Fruit fly (Drosophila melanogaster) whole organism, embryonic: ENCODE results near the gene CG42541.

ENCODE experiments used
- Bgb ChIP-seq: fragments of 200-800 bp; sonication (Bioruptor generic); IDR thresholded peaks from 2 replicates; pipeline ENCODE4 v1.3.6; 2022; ENCODE audit warnings: missing biosample characterization, missing genetic modification characterization; ENCODE audit not compliant: partially characterized antibody
- CG1024 ChIP-seq: fragments of 200-800 bp; sonication (Bioruptor generic); IDR thresholded peaks from 2 replicates; pipeline ENCODE4 v1.3.6; 2022; ENCODE audit warnings: missing biosample characterization, missing genetic modification characterization
- CG11398 ChIP-seq: fragments of 200-800 bp; sonication (Bioruptor generic); optimal IDR thresholded peaks from 2 replicates; lab custom pipeline; 2016; ENCODE audit warnings: missing biosample characterization, missing genetic modification characterization
- CG11695 ChIP-seq: fragments of 200-800 bp; sonication (Bioruptor generic); IDR thresholded peaks from 3 replicates; pipeline ENCODE4 v1.3.6; 2022; ENCODE audit warnings: missing biosample characterization, missing genetic modification characterization
- CG13894 ChIP-seq: fragments of 200-800 bp; sonication (Bioruptor generic); optimal IDR thresholded peaks from 3 replicates; lab custom pipeline; 2018; ENCODE audit warnings: missing biosample characterization, mild to moderate bottlenecking, missing genetic modification characterization, moderate library complexity
- CG17186 ChIP-seq: fragments of 200-800 bp; sonication (Bioruptor generic); optimal IDR thresholded peaks from 3 replicates; lab custom pipeline; 2017; ENCODE audit warnings: missing biosample characterization, missing genetic modification reagents, missing genetic modification characterization
- CG17568 ChIP-seq: fragments of 200-800 bp; sonication (Bioruptor generic); optimal IDR thresholded peaks from 2 replicates; lab custom pipeline; 2018; ENCODE audit warnings: missing biosample characterization, mild to moderate bottlenecking, missing genetic modification characterization, moderate library complexity
- CG18764 ChIP-seq: fragments of 200-800 bp; sonication (Bioruptor generic); optimal IDR thresholded peaks from 3 replicates; lab custom pipeline; 2016; ENCODE audit warnings: missing biosample characterization, missing genetic modification characterization
- CG32772 ChIP-seq: fragments of 200-800 bp; sonication (Bioruptor generic); IDR thresholded peaks from 2 replicates; pipeline ENCODE4 v1.3.6; 2022; ENCODE audit warnings: missing biosample characterization, missing genetic modification characterization
- CG4282 ChIP-seq: fragments of 200-800 bp; sonication (Bioruptor generic); optimal IDR thresholded peaks from 2 replicates; lab custom pipeline; 2016; ENCODE audit warnings: missing biosample characterization, missing genetic modification characterization
- CG4328 ChIP-seq: fragments of 200-800 bp; sonication (Bioruptor generic); optimal IDR thresholded peaks from 3 replicates; lab custom pipeline; 2017; ENCODE audit warnings: missing biosample characterization, missing genetic modification reagents, missing genetic modification characterization
- CG6765 ChIP-seq: fragments of 200-800 bp; sonication (Bioruptor generic); optimal IDR thresholded peaks from 3 replicates; lab custom pipeline; 2017; ENCODE audit warnings: missing biosample characterization, mild to moderate bottlenecking, missing genetic modification characterization
- CG7745 ChIP-seq: fragments of 200-800 bp; sonication (Bioruptor generic); optimal IDR thresholded peaks from 2 replicates; lab custom pipeline; 2018; ENCODE audit warnings: missing biosample characterization, mild to moderate bottlenecking, missing genetic modification characterization, moderate library complexity
- CG8281 ChIP-seq: fragments of 200-800 bp; sonication (Bioruptor generic); optimal IDR thresholded peaks from 2 replicates; lab custom pipeline; 2018; ENCODE audit warnings: missing biosample characterization, mild to moderate bottlenecking, missing genetic modification characterization, moderate library complexity
- CG8765 ChIP-seq: fragments of 200-800 bp; sonication (Bioruptor generic); IDR thresholded peaks from 2 replicates; pipeline ENCODE4 v1.3.6; 2022; ENCODE audit warnings: missing biosample characterization, missing genetic modification characterization
- CG8944 ChIP-seq: fragments of 200-800 bp; sonication (Bioruptor generic); optimal IDR thresholded peaks from 3 replicates; lab custom pipeline; 2016; ENCODE audit warnings: missing biosample characterization, missing genetic modification characterization
- CG9797 ChIP-seq: fragments of 200-800 bp; sonication (Bioruptor generic); optimal IDR thresholded peaks from 3 replicates; lab custom pipeline; 2018; ENCODE audit warnings: missing biosample characterization, mild to moderate bottlenecking, missing genetic modification characterization
- Deaf1 ChIP-seq: fragments of 200-800 bp; optimal IDR thresholded peaks from 3 replicates; lab custom pipeline; 2019; ENCODE audit warnings: missing biosample characterization, mild to moderate bottlenecking, missing genetic modification characterization, moderate library complexity
- GATAe ChIP-seq: fragments of 200-800 bp; sonication (Bioruptor generic); conservative IDR thresholded peaks from 2 replicates; pipeline ENCODE4 v1.3.6; 2022; ENCODE audit warnings: missing biosample characterization, missing genetic modification characterization
- Hr51 ChIP-seq, 2 experiments: fragments of 200-800 bp; sonication (Bioruptor generic); optimal IDR thresholded peaks; 2 replicates in 1 of 2; 3 replicates in 1 of 2; lab custom pipeline; 2016 to 2018; ENCODE audit warnings: missing biosample characterization in 2 of 2, missing genetic modification characterization in 2 of 2, mild to moderate bottlenecking in 1 of 2, moderate library complexity in 1 of 2
- Lpt ChIP-seq: fragments of >200 bp; optimal IDR thresholded peaks from 2 replicates; lab custom pipeline; 2018; ENCODE audit warnings: missing biosample characterization, missing genetic modification characterization
- Max ChIP-seq: fragments of 200-800 bp; sonication (Bioruptor generic); optimal IDR thresholded peaks from 2 replicates; lab custom pipeline; 2016; ENCODE audit warnings: missing biosample characterization, mild to moderate bottlenecking, missing genetic modification characterization
- NC2β ChIP-seq: fragments of 200-800 bp; sonication (Bioruptor generic); optimal IDR thresholded peaks from 2 replicates; lab custom pipeline; 2016; ENCODE audit warnings: missing biosample characterization, missing genetic modification characterization
- Nf-YC ChIP-seq: fragments of 200-800 bp; optimal IDR thresholded peaks from 3 replicates; lab custom pipeline; 2019; ENCODE audit warnings: missing biosample characterization, mild to moderate bottlenecking, missing genetic modification characterization, moderate library complexity
- Ravus ChIP-seq: fragments of 200-800 bp; sonication (Bioruptor generic); IDR thresholded peaks from 2 replicates; pipeline ENCODE4 v1.3.6; 2022; ENCODE audit warnings: missing biosample characterization, missing genetic modification characterization
- Ssrp ChIP-seq: fragments of 200-800 bp; sonication (Bioruptor generic); optimal IDR thresholded peaks from 2 replicates; lab custom pipeline; 2018; ENCODE audit warnings: missing biosample characterization, mild to moderate bottlenecking, missing genetic modification characterization, moderate library complexity
- Trl ChIP-seq, 3 experiments: fragments of >200 bp in 2 of 3; fragments of 200-800 bp in 1 of 3; sonication (Bioruptor generic) in 1 of 3; optimal IDR thresholded peaks; 2 replicates in 1 of 3; 3 replicates in 2 of 3; lab custom pipeline; 2016 to 2017; ENCODE audit warnings: missing biosample characterization in 1 of 3, missing genetic modification characterization in 1 of 3
- ab ChIP-seq: fragments of 200-800 bp; sonication (Bioruptor generic); optimal IDR thresholded peaks from 2 replicates; lab custom pipeline; 2016; ENCODE audit warnings: missing biosample characterization, missing genetic modification characterization
- gcm ChIP-seq: fragments of 200-800 bp; sonication (Bioruptor generic); optimal IDR thresholded peaks from 2 replicates; lab custom pipeline; 2019; ENCODE audit warnings: missing biosample characterization, mild to moderate bottlenecking, missing genetic modification characterization, moderate library complexity
- ham ChIP-seq: fragments of 200-800 bp; sonication (Bioruptor generic); IDR thresholded peaks from 2 replicates; pipeline ENCODE4 v1.3.6; 2022; ENCODE audit warnings: missing biosample characterization, missing genetic modification characterization
- hth ChIP-seq: fragments of >200 bp; optimal IDR thresholded peaks from 2 replicates; lab custom pipeline; 2017; ENCODE audit warnings: inconsistent platforms
- ind ChIP-seq: fragments of 200-800 bp; sonication (Bioruptor generic); optimal IDR thresholded peaks from 3 replicates; lab custom pipeline; 2016; ENCODE audit warnings: missing biosample characterization, missing genetic modification characterization
- lov ChIP-seq, 2 experiments: fragments of 200-800 bp in 1 of 2; fragments of >200 bp in 1 of 2; sonication (Bioruptor generic) in 1 of 2; IDR thresholded peaks in 1 of 2; optimal IDR thresholded peaks in 1 of 2; 2 replicates in 1 of 2; 3 replicates in 1 of 2; pipeline versions ENCODE4 v1.3.6 to Lab custom; 2017 to 2022; ENCODE audit warnings: missing biosample characterization in 1 of 2, missing genetic modification characterization in 1 of 2
- luna ChIP-seq: fragments of 200-800 bp; sonication (Bioruptor generic); optimal IDR thresholded peaks from 2 replicates; lab custom pipeline; 2016; ENCODE audit warnings: missing biosample characterization, missing genetic modification characterization
- mld ChIP-seq: fragments of 200-800 bp; sonication (Bioruptor generic); IDR thresholded peaks from 3 replicates; pipeline ENCODE4 v1.3.6; 2022; ENCODE audit warnings: missing biosample characterization, missing genetic modification characterization; ENCODE audit not compliant: partially characterized antibody
- nerfin-2 ChIP-seq: fragments of 200-800 bp; sonication (Bioruptor generic); IDR thresholded peaks from 2 replicates; pipeline ENCODE4 v1.3.6; 2022; ENCODE audit warnings: missing biosample characterization, missing genetic modification characterization; ENCODE audit not compliant: partially characterized antibody
- pb ChIP-seq: fragments of 200-800 bp; sonication (Bioruptor generic); optimal IDR thresholded peaks from 3 replicates; lab custom pipeline; 2016; ENCODE audit warnings: missing biosample characterization, missing genetic modification characterization
- tna ChIP-seq: fragments of 200-800 bp; sonication (Bioruptor generic); IDR thresholded peaks from 2 replicates; pipeline ENCODE4 v1.3.6; 2022; ENCODE audit warnings: missing biosample characterization, missing genetic modification characterization; ENCODE audit not compliant: partially characterized antibody
- vnd ChIP-seq: fragments of 200-800 bp; sonication (Bioruptor generic); IDR thresholded peaks from 3 replicates; pipeline ENCODE4 v1.3.6; 2022; ENCODE audit warnings: missing biosample characterization, missing genetic modification characterization; ENCODE audit not compliant: partially characterized antibody

CG42541 gene

dm6 chrX:3845340-3846161, 84.8 kb downstream of the CG42541 start (continued):
- TF ChIP-seq CG9797 (GFP tag; lab: Kevin White, UChicago) (no peak), nerfin-2 (GFP tag; lab: Robert Waterston, UW) (no peak), Deaf1 (tag; lab: Kevin White, UChicago) (peak; percentile 87), CG17568 (GFP tag; lab: Kevin White, UChicago) (no peak), CG18764 (GFP tag; lab: Kevin White, UChicago) (no peak), CG17186 (no peak), lov (optimal IDR thresholded peaks at IDR 0.05; lab: Kevin White, UChicago) (no peak), lov (GFP tag; IDR thresholded peaks at IDR 0.05; lab: Robert Waterston, UW) (no peak), Lpt (GFP tag; lab: Kevin White, UChicago) (no peak), CG8765 (no peak), CG8281 (tag; lab: Kevin White, UChicago) (no peak), Nf-YC (tag; lab: Kevin White, UChicago) (peak; percentile 9), Trl (optimal IDR thresholded peaks at IDR 0.05; lab: Kevin White, UChicago) (peak; percentile 89 to 92), Trl (GFP tag; optimal IDR thresholded peaks at IDR 0.05; lab: Kevin White, UChicago) (no peak), Bgb (no peak), ham (no peak), CG1024 (no peak), vnd (GFP tag; lab: Robert Waterston, UW) (no peak), CG7745 (tag; lab: Kevin White, UChicago) (no peak), tna (GFP tag; lab: Robert Waterston, UW) (no peak), hth (lab: Kevin White, UChicago) (no peak), luna (GFP tag; lab: Kevin White, UChicago) (no peak), CG6765 (peak; percentile 33), Max (GFP tag; lab: Kevin White, UChicago) (no peak), GATAe (GFP tag; lab: Robert Waterston, UW) (no peak), CG8944 (GFP tag; lab: Kevin White, UChicago) (no peak), mld (GFP tag; lab: Robert Waterston, UW) (no peak), pb (GFP tag; lab: Kevin White, UChicago) (no peak), ab (no peak), CG11695 (GFP tag; lab: Robert Waterston, UW) (0 out of 3 replicates have a peak, but pooled peaks have one; percentile 11), gcm (GFP tag; lab: Kevin White, UChicago) (peak; percentile 57), CG13894 (tag; lab: Kevin White, UChicago) (peak; percentile 38), CG32772 (GFP tag; lab: Robert Waterston, UW) (no peak), Ravus (GFP tag; lab: Robert Waterston, UW) (peak; percentile 19), NC2β (GFP tag; lab: Kevin White, UChicago) (peak; percentile 16), CG4282 (GFP tag; lab: Kevin White, UChicago) (no peak), Ssrp (tag; lab: Kevin White, UChicago) (no peak), CG4328 (GFP tag; lab: Kevin White, UChicago) (peak; percentile 33), Hr51 (GFP tag; optimal IDR thresholded peaks at IDR 0.05; lab: Kevin White, UChicago) (peak in 1 of 2 experiments; percentile 22), CG11398 (GFP tag; lab: Kevin White, UChicago) (peak; percentile 20), ind (GFP tag; lab: Kevin White, UChicago) (no peak)
